Worm (Caenorhabditis elegans): ENCODE measurements around the gene pnk-4.

The pnk-4 gene

DNA sequence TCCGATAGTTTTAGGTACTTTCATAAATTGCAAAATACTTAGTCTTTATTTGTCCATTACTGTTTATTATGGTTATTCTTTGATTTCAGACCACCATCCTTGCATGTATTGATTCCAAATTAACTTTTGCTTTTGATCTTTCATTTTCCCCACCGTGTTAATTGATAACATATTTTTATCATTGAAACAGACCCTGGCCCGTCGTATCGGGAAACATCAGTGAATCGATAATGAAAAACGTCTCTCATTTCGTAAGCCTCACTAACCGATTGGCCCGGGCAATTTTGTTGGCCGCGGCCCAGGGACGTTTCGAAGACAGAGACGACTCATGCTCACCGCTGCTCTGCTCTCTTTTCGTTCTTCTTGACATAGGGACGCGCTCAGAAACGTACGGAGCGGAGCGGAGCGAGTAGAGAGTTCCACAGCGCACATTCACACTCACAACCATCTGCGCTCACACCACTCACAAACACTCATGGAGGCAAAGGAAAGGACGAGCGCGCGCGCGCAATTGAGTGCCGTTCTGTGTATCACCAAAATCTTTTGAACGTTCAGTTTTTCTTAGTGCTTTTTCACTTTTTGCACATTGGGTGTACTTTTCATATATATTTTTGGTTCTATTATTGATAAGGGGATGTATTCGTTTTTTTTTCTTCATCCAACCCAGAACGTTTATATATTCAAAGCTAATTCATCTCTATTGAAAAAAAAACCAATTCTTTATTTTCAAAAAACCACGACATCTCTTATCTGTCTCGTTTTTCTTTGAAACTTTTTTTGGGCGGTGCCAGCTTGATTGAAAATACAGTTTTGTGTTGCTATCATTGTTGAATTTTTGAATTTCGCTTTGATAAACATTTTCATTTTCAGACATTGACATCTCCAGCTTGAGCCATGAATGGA is 23.6 kb upstream of the pnk-4 start, which contains the start of gene C24H10.2 (continued):
- TF ChIP-seq mdl-1 (tag; optimal IDR thresholded peaks at IDR 0.05), result peak in 1 of 2 experiments; percentile 7
- TF ChIP-seq ceh-88 (GFP tag; IDR thresholded peaks at IDR 0.05), result no peak
- TF ChIP-seq nhr-85 (tag), result no peak
- peak; percentile 59 for TF ChIP-seq nhr-71 (tag; optimal IDR thresholded peaks at IDR 0.05)
- TF ChIP-seq C04F5.9 (tag; optimal IDR thresholded peaks at IDR 0.05), result no peak
- TF ChIP-seq fos-1 (tag; optimal IDR thresholded peaks at IDR 0.05), result no peak
- TF ChIP-seq isw-1 (GFP tag; IDR thresholded peaks at IDR 0.05), result no peak
- TF ChIP-seq rnt-1 (tag; optimal IDR thresholded peaks at IDR 0.05), result peak; percentile 56
- TF ChIP-seq pqm-1 (tag; optimal IDR thresholded peaks at IDR 0.05), result no peak
- TF ChIP-seq efl-3 (GFP tag; optimal IDR thresholded peaks at IDR 0.05), result no peak
- TF ChIP-seq nhr-28 (tag; optimal IDR thresholded peaks at IDR 0.05), result no peak
- TF ChIP-seq lin-14 (GFP tag; optimal IDR thresholded peaks at IDR 0.05), result peak; percentile 83
- no peak for TF ChIP-seq C34B4.2 (tag; optimal IDR thresholded peaks at IDR 0.05)
- TF ChIP-seq ceh-63 (GFP tag; optimal IDR thresholded peaks at IDR 0.05), result no peak
- TF ChIP-seq hlh-4 (tag; optimal IDR thresholded peaks at IDR 0.05), result no peak
- no peak for TF ChIP-seq vab-15 (tag; optimal IDR thresholded peaks at IDR 0.05)
- TF ChIP-seq lsy-2 (tag; optimal IDR thresholded peaks at IDR 0.05), result peak in 1 of 2 experiments; percentile 48
- TF ChIP-seq dpl-1 (GFP tag; optimal IDR thresholded peaks at IDR 0.05), result peak in 1 of 3 experiments; percentile 20
- peak; percentile 1 for TF ChIP-seq tbx-2 (tag; optimal IDR thresholded peaks at IDR 0.05)
- no peak for TF ChIP-seq irx-1 (tag; optimal IDR thresholded peaks at IDR 0.05)
- no peak for TF ChIP-seq egl-13 (tag; optimal IDR thresholded peaks at IDR 0.05)
- no peak for TF ChIP-seq snpc-4 (tag; optimal IDR thresholded peaks at IDR 0.05)
- TF ChIP-seq jun-1 (tag; optimal IDR thresholded peaks at IDR 0.05), result peak; percentile 9
- TF ChIP-seq mep-1 (tag; optimal IDR thresholded peaks at IDR 0.05), result no peak
- TF ChIP-seq unc-62 (GFP tag; optimal IDR thresholded peaks at IDR 0.05), result no peak
- no peak for TF ChIP-seq sptf-1 (tag; optimal IDR thresholded peaks at IDR 0.05)
- TF ChIP-seq grh-1 (GFP tag; IDR thresholded peaks at IDR 0.05), result no peak
- TF ChIP-seq pax-3 (tag; optimal IDR thresholded peaks at IDR 0.05), result no peak
- no peak for TF ChIP-seq lin-39 (tag; optimal IDR thresholded peaks at IDR 0.05)
- no peak for TF ChIP-seq ces-1 (GFP tag; optimal IDR thresholded peaks at IDR 0.05)
- TF ChIP-seq ceh-8 (GFP tag; optimal IDR thresholded peaks at IDR 0.05), result no peak
- TF ChIP-seq mab-9 (GFP tag; IDR thresholded peaks at IDR 0.05), result no peak
- TF ChIP-seq unc-98 (GFP tag; IDR thresholded peaks at IDR 0.05), result no peak
- no peak for TF ChIP-seq alr-1 (tag; optimal IDR thresholded peaks at IDR 0.05; ENCODE audit: borderline replicate concordance)
- TF ChIP-seq ztf-4 (tag; optimal IDR thresholded peaks at IDR 0.05), result no peak
- no peak for TF ChIP-seq ztf-11 (tag; optimal IDR thresholded peaks at IDR 0.05)
- TF ChIP-seq skn-1 (tag; optimal IDR thresholded peaks at IDR 0.05), result no peak
- TF ChIP-seq xbp-1 (tag; optimal IDR thresholded peaks at IDR 0.05), result peak; percentile 14
- peak; percentile 44 for TF ChIP-seq C16A3.4 (tag; optimal IDR thresholded peaks at IDR 0.05)
- no peak for TF ChIP-seq sup-37 (GFP tag; optimal IDR thresholded peaks at IDR 0.05)
- peak in 1 of 3 experiments; percentile 42 for TF ChIP-seq ceh-82 (tag; optimal IDR thresholded peaks at IDR 0.05)
- no peak for TF ChIP-seq ama-1 (optimal IDR thresholded peaks at IDR 0.05)
- no peak for TF ChIP-seq swsn-7 (tag; optimal IDR thresholded peaks at IDR 0.05)
- no peak for TF ChIP-seq unc-30 (tag; optimal IDR thresholded peaks at IDR 0.05)
- TF ChIP-seq tlp-1 (tag; optimal IDR thresholded peaks at IDR 0.05), result no peak
- TF ChIP-seq snu-23 (GFP tag; optimal IDR thresholded peaks at IDR 0.05), result peak; percentile 56
- TF ChIP-seq Y116A8C.19 (tag; optimal IDR thresholded peaks at IDR 0.05; ENCODE audit: borderline replicate concordance), result no peak
- no peak for TF ChIP-seq nhr-19 (GFP tag; conservative IDR thresholded peaks at IDR 0.05)
- no peak for TF ChIP-seq sox-4 (tag; optimal IDR thresholded peaks at IDR 0.05)
- no peak for TF ChIP-seq nhr-84 (tag; optimal IDR thresholded peaks at IDR 0.05)
- TF ChIP-seq nhr-77 (tag; optimal IDR thresholded peaks at IDR 0.05), result peak; percentile 2
- TF ChIP-seq nhr-90 (tag; optimal IDR thresholded peaks at IDR 0.05; ENCODE audit: poor library complexity), result no peak

Data from whole organism, L1 larva.